Fruit fly (Drosophila melanogaster): Measurements from ENCODE around the gene CG7488.

DNA sequence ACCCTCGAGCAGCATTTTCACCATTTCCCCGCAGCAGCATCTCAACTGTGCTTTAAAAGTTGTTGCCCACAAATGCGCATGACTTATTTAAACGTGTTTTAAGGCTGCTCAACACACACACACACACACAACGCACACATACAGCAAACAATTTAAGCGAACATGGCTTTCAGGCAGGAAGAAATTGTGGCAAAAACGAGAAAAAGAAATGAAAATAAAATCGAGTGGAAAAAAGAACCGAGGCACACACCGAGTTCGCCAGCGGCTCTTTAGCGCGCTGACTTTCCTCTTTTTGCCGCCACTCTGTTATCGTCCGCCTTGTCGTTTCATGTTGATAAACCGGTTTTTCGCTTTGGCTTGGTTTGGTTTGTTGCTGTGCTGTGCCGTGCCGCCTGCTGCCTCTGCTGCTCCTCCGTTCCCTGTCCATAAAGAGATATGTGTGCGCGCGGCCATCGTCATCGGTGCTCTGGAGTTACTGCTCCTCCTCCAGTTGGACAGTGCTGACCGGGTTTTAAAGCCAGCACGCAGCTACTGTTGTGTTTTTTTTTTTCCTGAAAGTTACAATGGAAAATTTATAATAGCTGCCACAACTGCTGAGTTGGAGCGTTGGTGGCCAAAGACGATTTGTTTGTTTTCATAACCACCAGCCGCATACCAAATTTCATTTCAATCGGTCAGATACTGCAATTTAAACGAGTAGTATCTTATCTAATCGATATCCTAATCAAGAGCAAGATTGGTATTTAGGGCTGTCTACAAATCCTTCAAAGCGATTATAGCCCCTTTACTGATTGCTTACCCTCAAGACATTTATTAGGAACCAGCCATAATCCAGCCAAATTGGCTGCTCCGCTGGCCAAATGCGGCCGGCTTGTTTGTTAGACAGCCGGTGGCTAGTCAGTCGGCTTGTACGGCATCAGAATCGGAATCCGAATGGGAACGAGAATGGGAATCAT is 20.7 kb downstream of the CG7488 start:
- no peak for TF ChIP-seq jigr1 (GFP tag; IDR thresholded peaks at IDR 0.05)
- peak; percentile 12 for TF ChIP-seq nmo (GFP tag; optimal IDR thresholded peaks at IDR 0.05)
- no peak for TF ChIP-seq Hey (tag; optimal IDR thresholded peaks at IDR 0.05)
- no peak for TF ChIP-seq CG31365 (tag; optimal IDR thresholded peaks at IDR 0.05)
- no peak for TF ChIP-seq BtbVII (GFP tag; optimal IDR thresholded peaks at IDR 0.05)
- peak; percentile 82 for TF ChIP-seq Med (GFP tag)

Measured in whole organism, embryonic.